Fruit fly (Drosophila melanogaster) whole organism, embryonic: ENCODE measurements around the gene Cka.

Experiments used
- Atf6 ChIP-seq: fragments of 200-800 bp; sonication (Bioruptor generic); IDR thresholded peaks from 2 replicates; pipeline ENCODE4 v1.3.6; 2022; ENCODE audit warnings: missing biosample characterization, missing genetic modification characterization
- CG11695 ChIP-seq: fragments of 200-800 bp; sonication (Bioruptor generic); IDR thresholded peaks from 3 replicates; pipeline ENCODE4 v1.3.6; 2022; ENCODE audit warnings: missing biosample characterization, missing genetic modification characterization
- CG14014 ChIP-seq: fragments of 200-800 bp; sonication (Bioruptor generic); IDR thresholded peaks from 2 replicates; pipeline ENCODE4 v1.3.6; 2022; ENCODE audit warnings: missing biosample characterization, missing genetic modification characterization
- CG17802 ChIP-seq: fragments of 200-800 bp; sonication (Bioruptor generic); optimal IDR thresholded peaks from 2 replicates; lab custom pipeline; 2018; ENCODE audit warnings: missing biosample characterization, mild to moderate bottlenecking, missing genetic modification characterization, moderate library complexity
- CG17829 ChIP-seq: fragments of 200-800 bp; optimal IDR thresholded peaks from 2 replicates; lab custom pipeline; 2019; ENCODE audit warnings: missing biosample characterization, mild to moderate bottlenecking, missing genetic modification characterization, moderate library complexity
- CG32532 ChIP-seq: fragments of 200-800 bp; sonication (Bioruptor generic); IDR thresholded peaks from 2 replicates; pipeline ENCODE4 v1.3.6; 2022; ENCODE audit warnings: missing biosample characterization, missing genetic modification characterization
- CG32767 ChIP-seq: fragments of 200-800 bp; sonication (Bioruptor generic); IDR thresholded peaks from 2 replicates; pipeline ENCODE4 v1.3.6; 2022; ENCODE audit warnings: missing biosample characterization, missing genetic modification characterization
- CG4820 ChIP-seq: fragments of 200-800 bp; sonication (Bioruptor generic); optimal IDR thresholded peaks from 3 replicates; lab custom pipeline; 2016; ENCODE audit warnings: missing biosample characterization, missing genetic modification characterization
- CG6854 ChIP-seq: fragments of 200-800 bp; sonication (Bioruptor generic); optimal IDR thresholded peaks from 3 replicates; lab custom pipeline; 2017; ENCODE audit warnings: missing biosample characterization, mild to moderate bottlenecking, missing genetic modification characterization
- Dbx ChIP-seq: fragments of 200-800 bp; sonication (Bioruptor generic); IDR thresholded peaks from 3 replicates; pipeline ENCODE4 v1.3.6; 2022; ENCODE audit warnings: missing biosample characterization, missing genetic modification characterization
- Dip3 ChIP-seq: fragments of 200-800 bp; sonication (Bioruptor generic); optimal IDR thresholded peaks from 3 replicates; lab custom pipeline; 2016; ENCODE audit warnings: missing biosample characterization, missing genetic modification characterization
- Hmr ChIP-seq: fragments of 200-800 bp; sonication (Bioruptor generic); optimal IDR thresholded peaks from 3 replicates; lab custom pipeline; 2017; ENCODE audit warnings: mild to moderate bottlenecking, missing biosample characterization, missing genetic modification reagents, missing genetic modification characterization
- Hr39 ChIP-seq: fragments of >200 bp; optimal IDR thresholded peaks from 2 replicates; lab custom pipeline; 2017
- PHDP ChIP-seq: fragments of 200-800 bp; sonication (Bioruptor generic); optimal IDR thresholded peaks from 3 replicates; lab custom pipeline; 2018; ENCODE audit warnings: missing biosample characterization, mild to moderate bottlenecking, missing genetic modification characterization, moderate library complexity
- amos ChIP-seq: fragments of 200-800 bp; sonication (Bioruptor generic); IDR thresholded peaks from 2 replicates; pipeline ENCODE4 v1.3.6; 2022; ENCODE audit warnings: missing biosample characterization, missing genetic modification characterization; ENCODE audit not compliant: partially characterized antibody
- ash1 ChIP-seq: fragments of 200-800 bp; sonication (Bioruptor generic); optimal IDR thresholded peaks from 2 replicates; lab custom pipeline; 2018; ENCODE audit warnings: missing biosample characterization, mild to moderate bottlenecking, missing genetic modification characterization
- chinmo ChIP-seq: fragments of 200-800 bp; sonication (Bioruptor generic); IDR thresholded peaks from 4 replicates; pipeline ENCODE4 v1.3.6; 2022; ENCODE audit warnings: missing biosample characterization, missing genetic modification characterization; ENCODE audit not compliant: partially characterized antibody
- ftz-f1 ChIP-seq: fragments of 200-800 bp; sonication (Bioruptor generic); optimal IDR thresholded peaks from 2 replicates; lab custom pipeline; 2016; ENCODE audit warnings: missing biosample characterization, missing genetic modification characterization
- gem ChIP-seq: fragments of 200-800 bp; sonication (Bioruptor generic); optimal IDR thresholded peaks from 2 replicates; lab custom pipeline; 2019; ENCODE audit warnings: missing biosample characterization, mild to moderate bottlenecking, missing genetic modification characterization, moderate library complexity
- grn ChIP-seq: fragments of 200-800 bp; sonication (Bioruptor generic); optimal IDR thresholded peaks from 3 replicates; lab custom pipeline; 2017; ENCODE audit warnings: missing biosample characterization, missing genetic modification characterization
- h ChIP-seq: fragments of >200 bp; optimal IDR thresholded peaks from 2 replicates; lab custom pipeline; 2017
- repo ChIP-seq: fragments of 200-800 bp; sonication (Bioruptor generic); optimal IDR thresholded peaks from 2 replicates; lab custom pipeline; 2016; ENCODE audit warnings: missing biosample characterization, missing genetic modification characterization
- sens-2 ChIP-seq: fragments of 200-800 bp; sonication (Bioruptor generic); IDR thresholded peaks from 2 replicates; pipeline ENCODE4 v1.3.6; 2022; ENCODE audit warnings: missing biosample characterization, missing genetic modification characterization
- tll ChIP-seq, 2 experiments: fragments of 200-800 bp in 1 of 2; fragments of >200 bp in 1 of 2; sonication (Bioruptor generic) in 1 of 2; optimal IDR thresholded peaks; 2 replicates each; lab custom pipeline; 2017 to 2019; ENCODE audit warnings: missing biosample characterization in 2 of 2, missing genetic modification characterization in 2 of 2, mild to moderate bottlenecking in 1 of 2, moderate library complexity in 1 of 2
- vvl ChIP-seq: fragments of 200-800 bp; sonication (Bioruptor generic); IDR thresholded peaks from 2 replicates; pipeline ENCODE4 v1.3.6; 2022; ENCODE audit warnings: missing biosample characterization, missing genetic modification characterization
- zen ChIP-seq: fragments of 200-800 bp; sonication (Bioruptor generic); optimal IDR thresholded peaks from 3 replicates; lab custom pipeline; 2018; ENCODE audit warnings: missing biosample characterization, mild to moderate bottlenecking, missing genetic modification characterization, moderate library complexity

The Cka gene

dm6 chr2L:8088025-8088789 lies 57.7 kb downstream of the Cka start (continued):
- TF ChIP-seq ash1 (GFP tag; lab: Kevin White, UChicago) = peak; percentile 29
- TF ChIP-seq amos = peak; percentile 23; the same call in 1 of the 2 replicates
- peak; percentile 39 for TF ChIP-seq Hmr (GFP tag; lab: Kevin White, UChicago)
- no peak for TF ChIP-seq CG17802 (tag; lab: Kevin White, UChicago)
- TF ChIP-seq chinmo (GFP tag; lab: Robert Waterston, UW) = 0 out of 4 replicates have a peak, but pooled peaks have one; percentile 64
- peak; percentile 9; the same call in 1 of the 2 replicates for TF ChIP-seq vvl (GFP tag; lab: Robert Waterston, UW)
- TF ChIP-seq grn = peak; percentile 42
- peak; percentile 47 for TF ChIP-seq ftz-f1 (GFP tag; lab: Kevin White, UChicago)
- 0 out of 3 replicates have a peak, but pooled peaks have one; percentile 36 for TF ChIP-seq CG11695 (GFP tag; lab: Robert Waterston, UW)
- TF ChIP-seq PHDP (tag; lab: Kevin White, UChicago) = peak; percentile 31
- TF ChIP-seq gem (tag; lab: Kevin White, UChicago) = peak; percentile 22
- TF ChIP-seq Hr39 (lab: Kevin White, UChicago) = no peak
- TF ChIP-seq CG6854 (GFP tag; lab: Kevin White, UChicago) = peak; percentile 27
- TF ChIP-seq zen (tag; lab: Kevin White, UChicago) = peak; percentile 5
- no peak for TF ChIP-seq h
- TF ChIP-seq CG32532 (GFP tag; lab: Robert Waterston, UW) = peak; percentile 39; the same call in 1 of the 2 replicates
- TF ChIP-seq Dbx (GFP tag; lab: Robert Waterston, UW) = peak; percentile 26; the same call in 1 of the 3 replicates
- 0 out of 2 replicates have a peak, but pooled peaks have one; percentile 30 for TF ChIP-seq sens-2
- TF ChIP-seq CG4820 (GFP tag; lab: Kevin White, UChicago) = no peak
- no peak for TF ChIP-seq CG17829 (tag; lab: Kevin White, UChicago)
- TF ChIP-seq CG32767 (GFP tag; lab: Robert Waterston, UW) = no peak
- TF ChIP-seq repo (GFP tag; lab: Kevin White, UChicago) = no peak
- TF ChIP-seq tll (GFP tag; optimal IDR thresholded peaks at IDR 0.05; lab: Kevin White, UChicago) = peak in 1 of 2 experiments; percentile 21
- TF ChIP-seq CG14014 (GFP tag; lab: Robert Waterston, UW) = no peak
- no peak for TF ChIP-seq Dip3 (GFP tag; lab: Kevin White, UChicago)
- peak; percentile 49; the same call in 1 of the 2 replicates for TF ChIP-seq Atf6 (GFP tag; lab: Robert Waterston, UW)
